Worm (Caenorhabditis elegans) whole organism, L4 larva: Measurements from ENCODE around the gene Y17G9B.4.

ENCODE experiments used
- F37D6.2 ChIP-seq: sonication (generic microtip); optimal IDR thresholded peaks from 2 replicates; lab custom pipeline; 2016; ENCODE audit warnings: mild to moderate bottlenecking, missing genetic modification characterization, missing compliant biosample characterization
- ZK546.5 ChIP-seq, 2 experiments: sonication (generic microtip); optimal IDR thresholded peaks; 2 replicates each; lab custom pipeline; 2017; ENCODE audit warnings: missing biosample characterization in 2 of 2, missing genetic modification characterization in 2 of 2
- aha-1 ChIP-seq: fragments of 150-350 bp; peaks from one replicate; lab custom pipeline; 2014; ENCODE audit warnings: missing biosample characterization, missing genetic modification characterization
- ceh-62 ChIP-seq: sonication (generic microtip); optimal IDR thresholded peaks from 2 replicates; lab custom pipeline; 2017; ENCODE audit warnings: missing biosample characterization, missing genetic modification characterization
- ces-1 ChIP-seq: fragments of 150-350 bp; sonication (generic microtip); optimal IDR thresholded peaks from 4 replicates; lab custom pipeline; 2014; ENCODE audit warnings: missing biosample characterization, missing genetic modification reagents, missing genetic modification characterization
- dmd-6 ChIP-seq: fragments of 200-800 bp; sonication (Bioruptor generic); IDR thresholded peaks from 2 replicates; pipeline ENCODE4 v1.3.6; 2022; ENCODE audit warnings: missing genetic modification reagents, missing genetic modification characterization, missing compliant biosample characterization
- dve-1 ChIP-seq: sonication (generic microtip); optimal IDR thresholded peaks from 2 replicates; lab custom pipeline; 2017; ENCODE audit warnings: antibody characterized with exemption, mild to moderate bottlenecking, missing genetic modification characterization, missing compliant biosample characterization; ENCODE audit not compliant: insufficient read depth
- nhr-25 ChIP-seq: sonication (generic microtip); optimal IDR thresholded peaks from 2 replicates; lab custom pipeline; 2017; ENCODE audit warnings: missing genetic modification characterization, mild to moderate bottlenecking, missing compliant biosample characterization, antibody characterized with exemption, moderate library complexity, borderline replicate concordance; ENCODE audit not compliant: insufficient read depth
- nhr-28 ChIP-seq: fragments of 150-350 bp; optimal IDR thresholded peaks from 2 replicates; lab custom pipeline; 2014; ENCODE audit warnings: missing biosample characterization, missing genetic modification characterization
- nhr-6 ChIP-seq: fragments of 150-350 bp; optimal IDR thresholded peaks from 2 replicates; lab custom pipeline; 2014; ENCODE audit warnings: missing biosample characterization, missing genetic modification characterization
- pqm-1 ChIP-seq: sonication (generic microtip); optimal IDR thresholded peaks from 2 replicates; lab custom pipeline; 2017; ENCODE audit warnings: missing biosample characterization, missing genetic modification characterization
- snpc-4 ChIP-seq: fragments of 150-350 bp; optimal IDR thresholded peaks from 2 replicates; lab custom pipeline; 2014; ENCODE audit warnings: missing biosample characterization, missing genetic modification characterization
- zfp-3 ChIP-seq: fragments of 200-800 bp; sonication (Bioruptor generic); conservative IDR thresholded peaks from 2 replicates; pipeline ENCODE4 v1.3.6; 2022; ENCODE audit warnings: missing genetic modification reagents, missing genetic modification characterization, missing compliant biosample characterization
- ztf-11 ChIP-seq: fragments of 150-350 bp; optimal IDR thresholded peaks from 2 replicates; lab custom pipeline; 2014; ENCODE audit warnings: missing biosample characterization, missing genetic modification characterization

DNA sequence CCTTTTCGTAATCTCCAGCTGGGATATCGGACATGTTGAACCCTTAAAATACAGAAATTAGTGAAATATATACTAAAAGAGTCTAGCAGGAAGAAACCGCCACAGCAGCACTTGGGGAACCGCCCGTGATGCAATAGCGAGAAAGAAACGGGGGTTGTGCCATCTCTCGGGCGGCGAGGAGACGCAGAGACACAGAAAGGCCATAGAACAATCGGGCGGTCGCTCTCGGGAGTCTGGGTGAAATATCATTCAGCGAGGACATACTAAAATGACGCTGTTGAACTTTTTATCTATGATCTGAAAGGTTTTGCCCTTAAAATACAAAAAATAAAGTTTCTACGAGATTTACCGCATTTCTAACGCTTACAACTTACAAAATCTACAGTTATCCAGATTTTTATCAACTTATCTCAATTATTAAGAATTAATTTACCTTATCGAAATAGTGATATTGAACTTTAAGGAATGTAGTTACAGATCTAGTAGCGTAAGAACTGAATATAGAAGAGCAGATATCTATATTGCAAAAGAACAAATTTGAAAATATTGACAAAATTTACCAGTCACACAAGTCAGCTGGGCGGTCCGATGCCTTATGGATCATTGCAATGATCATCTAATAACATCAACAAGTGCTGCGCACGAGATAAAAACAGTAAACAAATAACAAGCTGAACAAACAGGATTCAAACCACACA lies 3.4 kb upstream of the Y17G9B.4 start, which contains the start of gene cyc-2.1:
- TF ChIP-seq ces-1 (GFP tag; lab: Kevin White, UChicago) = no peak
- peak; percentile 61 for TF ChIP-seq nhr-6 (tag; lab: Kevin White, UChicago)
- TF ChIP-seq snpc-4 (tag; lab: Kevin White, UChicago) = no peak
- no peak for TF ChIP-seq ZK546.5 (tag; optimal IDR thresholded peaks at IDR 0.05; lab: Kevin White, UChicago)
- peak; percentile 92 for TF ChIP-seq aha-1 (tag; lab: Kevin White, UChicago)
- peak; percentile 63 for TF ChIP-seq dmd-6
- TF ChIP-seq zfp-3 (GFP tag; lab: Robert Waterston, UW) = no peak
- peak; percentile 62 for TF ChIP-seq dve-1 (tag; lab: Kevin White, UChicago)
- TF ChIP-seq ztf-11 = no peak
- TF ChIP-seq ceh-62 (tag; lab: Kevin White, UChicago) = no peak
- peak; percentile 5 for TF ChIP-seq pqm-1 (tag; lab: Kevin White, UChicago)
- peak; percentile 1 for TF ChIP-seq F37D6.2
- peak; percentile 55 for TF ChIP-seq nhr-28 (tag; lab: Kevin White, UChicago)
- no peak for TF ChIP-seq nhr-25 (tag; lab: Kevin White, UChicago)
